Worm (Caenorhabditis elegans): ENCODE data around the gene enpl-1.
A peak's percentile ranks its signal among the peaks of the same experiment; 100 is the strongest.

Gene enpl-1

ce11 chrIV:11082789-11083235 lies 36.3 kb upstream of the enpl-1 start (continued):
- no peak for TF ChIP-seq snpc-4 (tag; optimal IDR thresholded peaks at IDR 0.05)
- TF ChIP-seq dmd-9 (GFP tag; IDR thresholded peaks at IDR 0.05): no peak
- no peak for TF ChIP-seq saeg-2 (GFP tag; IDR thresholded peaks at IDR 0.05)
- peak; percentile 42 for TF ChIP-seq jun-1 (tag; optimal IDR thresholded peaks at IDR 0.05)
- TF ChIP-seq F44E2.7 (GFP tag; IDR thresholded peaks at IDR 0.05): 0 out of 2 replicates have a peak, but pooled peaks have one; percentile 10
- TF ChIP-seq nhr-10 (tag; optimal IDR thresholded peaks at IDR 0.05): peak; percentile 54
- TF ChIP-seq nhr-48 (tag; optimal IDR thresholded peaks at IDR 0.05): peak; percentile 91
- no peak for TF ChIP-seq nhr-41 (GFP tag; IDR thresholded peaks at IDR 0.05)
- peak; percentile 91 for TF ChIP-seq egl-43 (GFP tag; IDR thresholded peaks at IDR 0.05)
- peak; percentile 88 for TF ChIP-seq nhr-28 (tag; optimal IDR thresholded peaks at IDR 0.05)
- 0 out of 2 replicates have a peak, but pooled peaks have one; percentile 23 for TF ChIP-seq zfp-3 (GFP tag; conservative IDR thresholded peaks at IDR 0.05)
- TF ChIP-seq spr-3 (GFP tag; optimal IDR thresholded peaks at IDR 0.05): peak; percentile 80
- no peak for TF ChIP-seq F49E8.2 (tag; optimal IDR thresholded peaks at IDR 0.05; ENCODE audit: borderline replicate concordance)
- peak; percentile 68 for TF ChIP-seq ceh-32 (tag; optimal IDR thresholded peaks at IDR 0.05; ENCODE audit: poor library complexity)
- TF ChIP-seq ZK546.5 (tag; optimal IDR thresholded peaks at IDR 0.05): no peak
- TF ChIP-seq Y48G9A.11 (GFP tag; IDR thresholded peaks at IDR 0.05): no peak
- peak; percentile 97 for TF ChIP-seq hlh-11 (tag; optimal IDR thresholded peaks at IDR 0.05)
- peak; percentile 86 to 93 for TF ChIP-seq lsy-2 (tag; optimal IDR thresholded peaks at IDR 0.05)
- TF ChIP-seq F10B5.3 (tag; optimal IDR thresholded peaks at IDR 0.05): no peak
- TF ChIP-seq nhr-77 (tag; optimal IDR thresholded peaks at IDR 0.05): peak; percentile 63
- peak; percentile 96 for TF ChIP-seq nhr-11 (tag; optimal IDR thresholded peaks at IDR 0.05)
- TF ChIP-seq ztf-7 (tag; optimal IDR thresholded peaks at IDR 0.05): peak; percentile 82
- peak; percentile 87 for TF ChIP-seq fkh-10 (GFP tag; optimal IDR thresholded peaks at IDR 0.05)
- no peak for TF ChIP-seq R02D3.7 (tag; optimal IDR thresholded peaks at IDR 0.05)
- peak; percentile 91 for TF ChIP-seq ama-1 (optimal IDR thresholded peaks at IDR 0.05)
- peak; percentile 86 for TF ChIP-seq ctbp-1 (GFP tag; IDR thresholded peaks at IDR 0.05)
- TF ChIP-seq dve-1 (tag; optimal IDR thresholded peaks at IDR 0.05; ENCODE audit: insufficient read depth): peak; percentile 92
- TF ChIP-seq ZK337.2 (GFP tag; IDR thresholded peaks at IDR 0.05): no peak
- peak; percentile 96 for TF ChIP-seq rbr-2 (tag; optimal IDR thresholded peaks at IDR 0.05)
- no peak for TF ChIP-seq ceh-82 (tag; optimal IDR thresholded peaks at IDR 0.05)
- peak; percentile 67 for TF ChIP-seq sdz-12 (GFP tag; optimal IDR thresholded peaks at IDR 0.05)
- peak; percentile 28 for TF ChIP-seq unc-130 (GFP tag; optimal IDR thresholded peaks at IDR 0.05)
- TF ChIP-seq Y105C5A.15 (GFP tag; IDR thresholded peaks at IDR 0.05): no peak
- peak; percentile 99 for TF ChIP-seq hlh-30 (tag; optimal IDR thresholded peaks at IDR 0.05; ENCODE audit: insufficient read depth)
- 0 out of 2 replicates have a peak, but pooled peaks have one; percentile 24 for TF ChIP-seq ceh-44 (GFP tag; IDR thresholded peaks at IDR 0.05)
- TF ChIP-seq aha-1 (tag): peak; percentile 99
- TF ChIP-seq duxl-1 (tag; optimal IDR thresholded peaks at IDR 0.05; ENCODE audit: poor library complexity): peak; percentile 69
- peak; percentile 40 to 92 for TF ChIP-seq mdl-1 (tag; optimal IDR thresholded peaks at IDR 0.05)
- no peak for TF ChIP-seq ceh-62 (tag; optimal IDR thresholded peaks at IDR 0.05)
- no peak for TF ChIP-seq aly-2 (tag; optimal IDR thresholded peaks at IDR 0.05)
- TF ChIP-seq set-16 (GFP tag; IDR thresholded peaks at IDR 0.05): peak; percentile 78
- TF ChIP-seq tag-97 (GFP tag; IDR thresholded peaks at IDR 0.05): no peak
- peak; percentile 81 for TF ChIP-seq T20F7.1 (GFP tag; optimal IDR thresholded peaks at IDR 0.05)
- TF ChIP-seq daf-8 (GFP tag; IDR thresholded peaks at IDR 0.05): no peak
- TF ChIP-seq dmd-6 (GFP tag; IDR thresholded peaks at IDR 0.05): peak; percentile 84
- TF ChIP-seq vab-7 (GFP tag; IDR thresholded peaks at IDR 0.05): peak; percentile 71; the same call in 1 of the 2 replicates
- TF ChIP-seq D1046.2 (GFP tag; IDR thresholded peaks at IDR 0.05): no peak
- TF ChIP-seq dpl-1 (GFP tag; optimal IDR thresholded peaks at IDR 0.05): peak; percentile 65
- TF ChIP-seq lin-38 (GFP tag; IDR thresholded peaks at IDR 0.05): peak; percentile 78
- peak; percentile 83 for TF ChIP-seq gei-8 (GFP tag; optimal IDR thresholded peaks at IDR 0.05)
- peak; percentile 76 for TF ChIP-seq tra-1 (GFP tag; IDR thresholded peaks at IDR 0.05)
